Worm (Caenorhabditis elegans): ENCODE data around the gene F14D2.14.

Gene F14D2.14

ce11 chrII:3347940-3348610, at the start of gene F14D2.14, which contains the start of gene bath-29:
Gene F14D2.14, minus strand, starts transcription at chrII:3347990.
Gene bath-29, plus strand, starts transcription at chrII:3348560.
- TF ChIP-seq aha-1 (tag) (peak; percentile 33), rbr-2 (tag; optimal IDR thresholded peaks at IDR 0.05) (no peak)

DNA sequence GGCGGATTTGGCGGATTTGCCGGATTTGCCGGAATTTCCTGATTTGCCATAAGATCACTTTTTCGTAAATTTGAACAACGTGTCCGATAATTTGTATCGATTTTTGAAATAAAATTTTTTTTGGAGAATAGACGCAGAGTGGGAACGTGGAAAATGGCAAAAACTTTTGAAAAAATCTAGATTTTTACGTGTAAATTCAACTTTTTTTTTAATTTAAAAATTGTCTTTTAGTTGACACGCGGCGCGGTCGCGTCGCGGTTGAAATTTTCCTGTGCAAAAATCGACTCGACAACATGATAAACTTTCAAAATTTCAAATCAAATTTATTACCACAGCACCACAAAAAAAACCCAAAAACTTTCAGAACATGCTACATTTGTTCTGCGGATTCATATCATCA, 47.7 kb upstream of the F14D2.14 start, which contains the start of gene nep-20:
Gene nep-20 (minus strand): TSS at position 101 of the 400 bp plus-strand sequence.
- TF ChIP-seq daf-19 (GFP tag; conservative IDR thresholded peaks at IDR 0.05) (no peak), unc-62 (GFP tag; optimal IDR thresholded peaks at IDR 0.05 in 1 of 2) (peak in 1 of 2 experiments; percentile 15), unc-62 (tag; optimal IDR thresholded peaks at IDR 0.05) (no peak), daf-8 (GFP tag; IDR thresholded peaks at IDR 0.05) (no peak), egl-27 (tag; optimal IDR thresholded peaks at IDR 0.05) (no peak), unc-39 (tag; optimal IDR thresholded peaks at IDR 0.05) (no peak), ceh-32 (tag; optimal IDR thresholded peaks at IDR 0.05; ENCODE audit: poor library complexity) (no peak), lin-29 (GFP tag; IDR thresholded peaks at IDR 0.05) (no peak), php-3 (GFP tag; IDR thresholded peaks at IDR 0.05) (no peak), spr-1 (tag; optimal IDR thresholded peaks at IDR 0.05) (no peak)

- TF ChIP-seq saeg-2 (GFP tag; IDR thresholded peaks at IDR 0.05), result no peak
- no peak for TF ChIP-seq ztf-7 (tag; optimal IDR thresholded peaks at IDR 0.05)
- no peak for TF ChIP-seq egl-43 (GFP tag; IDR thresholded peaks at IDR 0.05)
- no peak for TF ChIP-seq jun-1 (tag; optimal IDR thresholded peaks at IDR 0.05)
- no peak for TF ChIP-seq nhr-48 (tag; optimal IDR thresholded peaks at IDR 0.05)
- no peak for TF ChIP-seq ceh-32 (tag; optimal IDR thresholded peaks at IDR 0.05; ENCODE audit: poor library complexity)
- TF ChIP-seq ctbp-1 (GFP tag; IDR thresholded peaks at IDR 0.05), result no peak
- TF ChIP-seq lin-13 (GFP tag; optimal IDR thresholded peaks at IDR 0.05), result no peak
- TF ChIP-seq fkh-10 (GFP tag; optimal IDR thresholded peaks at IDR 0.05), result no peak
- TF ChIP-seq mep-1 (tag; optimal IDR thresholded peaks at IDR 0.05), result no peak
- TF ChIP-seq zip-11 (GFP tag; IDR thresholded peaks at IDR 0.05), result no peak
- TF ChIP-seq aha-1 (tag), result no peak
- TF ChIP-seq ceh-28 (tag; optimal IDR thresholded peaks at IDR 0.05), result no peak
- no peak for TF ChIP-seq dmd-9 (GFP tag; IDR thresholded peaks at IDR 0.05)
- no peak for TF ChIP-seq F49E8.2 (tag; optimal IDR thresholded peaks at IDR 0.05; ENCODE audit: borderline replicate concordance)
- TF ChIP-seq Y75B8A.6 (GFP tag; IDR thresholded peaks at IDR 0.05), result no peak
- TF ChIP-seq nhr-237 (tag; optimal IDR thresholded peaks at IDR 0.05), result no peak
These were observed 39.7 kb upstream of the F14D2.14 start, which contains the start of gene T06D4.6 for ce11 chrII:3387503-3387902. Gene T06D4.6, minus strand, starts transcription at chrII:3387603.

ce11 chrII:3385736-3386135, 37.9 kb upstream of the F14D2.14 start, which contains the start of gene T06D4.2:
Gene T06D4.2, minus strand, starts transcription at chrII:3385905.
- TF ChIP-seq dmd-6 (GFP tag; IDR thresholded peaks at IDR 0.05) (no peak), aha-1 (tag) (peak; percentile 93), ztf-11 (tag; optimal IDR thresholded peaks at IDR 0.05) (no peak), ztf-7 (tag; optimal IDR thresholded peaks at IDR 0.05) (no peak)

ce11 chrII:3383116-3383515, 35.3 kb upstream of the F14D2.14 start:
- no peak for TF ChIP-seq egl-27 (tag; optimal IDR thresholded peaks at IDR 0.05)
- no peak for TF ChIP-seq mdl-1 (tag; optimal IDR thresholded peaks at IDR 0.05)
- peak in 1 of 2 experiments; percentile 95 for TF ChIP-seq unc-62 (GFP tag; optimal IDR thresholded peaks at IDR 0.05 in 1 of 2)
- no peak for TF ChIP-seq unc-62 (tag; optimal IDR thresholded peaks at IDR 0.05)
- no peak for TF ChIP-seq set-16 (GFP tag; IDR thresholded peaks at IDR 0.05)

- TF ChIP-seq F10B5.3 (tag; optimal IDR thresholded peaks at IDR 0.05) (no peak), duxl-1 (tag; optimal IDR thresholded peaks at IDR 0.05; ENCODE audit: poor library complexity) (no peak), lin-29 (GFP tag; IDR thresholded peaks at IDR 0.05) (no peak), lim-7 (GFP tag; IDR thresholded peaks at IDR 0.05) (no peak), fos-1 (tag; optimal IDR thresholded peaks at IDR 0.05) (no peak), lsy-2 (tag; optimal IDR thresholded peaks at IDR 0.05) (no peak), madf-9 (GFP tag; conservative IDR thresholded peaks at IDR 0.05) (no peak), zip-11 (GFP tag; IDR thresholded peaks at IDR 0.05) (no peak), dmd-9 (GFP tag; IDR thresholded peaks at IDR 0.05) (no peak)
These were observed 33.7 kb upstream of the F14D2.14 start, which contains the start of gene T06D4.1 for ce11 chrII:3381510-3381909. Gene T06D4.1, plus strand, starts transcription at chrII:3381830.

Measured in whole organism, L4 larva.